Fruit fly (Drosophila melanogaster): ENCODE data around the gene CG14722.

CG14722 gene

DNA sequence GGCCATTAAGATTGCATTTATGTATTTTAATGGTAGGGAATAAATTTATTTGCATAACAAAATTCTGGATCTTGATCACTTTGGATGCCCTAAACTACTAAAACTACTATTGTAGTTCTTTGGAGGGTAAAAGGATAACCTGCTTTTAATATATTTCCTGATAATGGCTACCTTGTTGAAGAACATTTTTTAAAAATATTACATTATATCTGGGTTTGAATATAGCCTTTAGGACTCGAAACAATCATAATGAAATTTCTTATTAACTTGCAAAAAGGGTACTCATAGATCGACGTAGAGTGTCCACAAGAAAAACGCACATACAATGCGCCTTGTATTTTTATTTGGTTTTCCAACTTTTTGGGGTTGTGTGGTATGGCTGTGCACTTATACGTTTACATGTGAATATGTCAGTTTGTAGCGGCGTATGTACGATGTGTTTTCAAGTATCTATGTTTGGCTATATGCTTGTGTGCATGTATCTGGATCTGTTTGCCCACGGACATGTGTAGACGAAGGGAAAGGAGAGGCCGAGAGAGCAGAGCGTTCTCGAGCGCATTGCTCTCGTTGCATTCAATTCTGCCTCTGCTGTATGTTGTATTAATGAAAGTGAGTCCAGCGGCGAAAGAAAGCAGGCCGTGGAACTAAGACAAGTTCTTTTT, 37.8 kb downstream of the CG14722 start (continued):
- TF ChIP-seq tup (GFP tag; optimal IDR thresholded peaks at IDR 0.05) (peak; percentile 26), CG13296 (GFP tag; optimal IDR thresholded peaks at IDR 0.05) (no peak), Vsx1 (GFP tag; optimal IDR thresholded peaks at IDR 0.05) (peak; percentile 41), CG17361 (GFP tag; IDR thresholded peaks at IDR 0.05) (peak; percentile 50; the same call in 1 of the 3 replicates), zen2 (GFP tag; IDR thresholded peaks at IDR 0.05; ENCODE audit: partially characterized antibody) (no peak), bab2 (GFP tag; optimal IDR thresholded peaks at IDR 0.05) (peak; percentile 58), danr (GFP tag; IDR thresholded peaks at IDR 0.05) (no peak), Myb (GFP tag; optimal IDR thresholded peaks at IDR 0.05) (no peak), chif (GFP tag; optimal IDR thresholded peaks at IDR 0.05) (peak; percentile 66 to 84), Hr3 (GFP tag; optimal IDR thresholded peaks at IDR 0.05) (peak; percentile 79), croc (GFP tag; conservative IDR thresholded peaks at IDR 0.05) (peak; percentile 86), CG15073 (GFP tag; optimal IDR thresholded peaks at IDR 0.05) (peak; percentile 43), Dek (tag; optimal IDR thresholded peaks at IDR 0.05) (peak; percentile 42), CG17186 (GFP tag; optimal IDR thresholded peaks at IDR 0.05) (peak; percentile 46), stc (GFP tag; IDR thresholded peaks at IDR 0.05) (peak; percentile 22; the same call in 1 of the 2 replicates), CG15011 (GFP tag; optimal IDR thresholded peaks at IDR 0.05) (peak; percentile 46), HLH54F (GFP tag; optimal IDR thresholded peaks at IDR 0.05) (no peak), CG2129 (GFP tag; IDR thresholded peaks at IDR 0.05; ENCODE audit: partially characterized antibody) (no peak), Dad (GFP tag; optimal IDR thresholded peaks at IDR 0.05) (no peak), Gsc (GFP tag; IDR thresholded peaks at IDR 0.05) (peak; percentile 61), NK7.1 (GFP tag; optimal IDR thresholded peaks at IDR 0.05) (no peak), pan (optimal IDR thresholded peaks at IDR 0.05) (no peak), pan (GFP tag; optimal IDR thresholded peaks at IDR 0.05 in 1 of 2, IDR thresholded peaks at IDR 0.05 in 1 of 2) (peak in 1 of 2 experiments; percentile 50), ase (GFP tag; IDR thresholded peaks at IDR 0.05) (peak; percentile 20; the same call in 1 of the 3 replicates), PHDP (tag; optimal IDR thresholded peaks at IDR 0.05) (peak; percentile 63), Oli (tag; optimal IDR thresholded peaks at IDR 0.05) (peak; percentile 88), Meics (GFP tag; optimal IDR thresholded peaks at IDR 0.05) (peak; percentile 12), Ptx1 (GFP tag; IDR thresholded peaks at IDR 0.05) (peak; percentile 35; the same call in 1 of the 2 replicates), Deaf1 (tag; optimal IDR thresholded peaks at IDR 0.05) (no peak), Kr (GFP tag; optimal IDR thresholded peaks at IDR 0.05) (no peak), CG7963 (GFP tag; IDR thresholded peaks at IDR 0.05; ENCODE audit: partially characterized antibody) (no peak), gcm2 (GFP tag; optimal IDR thresholded peaks at IDR 0.05) (peak; percentile 3), CG4820 (GFP tag; optimal IDR thresholded peaks at IDR 0.05) (peak; percentile 75), Hmx (GFP tag; optimal IDR thresholded peaks at IDR 0.05) (peak; percentile 37), al (GFP tag; IDR thresholded peaks at IDR 0.05) (no peak), pzg (GFP tag; optimal IDR thresholded peaks at IDR 0.05) (no peak), vvl (GFP tag; IDR thresholded peaks at IDR 0.05) (peak; percentile 75; the same call in 1 of the 2 replicates), sim (GFP tag; IDR thresholded peaks at IDR 0.05) (0 out of 2 replicates have a peak, but pooled peaks have one; percentile 31), CG3065 (GFP tag; optimal IDR thresholded peaks at IDR 0.05) (peak; percentile 68), jumu (GFP tag; optimal IDR thresholded peaks at IDR 0.05) (peak; percentile 28), CG3847 (GFP tag; IDR thresholded peaks at IDR 0.05) (no peak), Ada2b (GFP tag; IDR thresholded peaks at IDR 0.05) (no peak), usp (GFP tag; optimal IDR thresholded peaks at IDR 0.05) (no peak), yki (optimal IDR thresholded peaks at IDR 0.05) (peak; percentile 53), CG7745 (tag; optimal IDR thresholded peaks at IDR 0.05) (no peak), CG18262 (tag; optimal IDR thresholded peaks at IDR 0.05) (peak; percentile 95), CG6854 (GFP tag; optimal IDR thresholded peaks at IDR 0.05) (no peak), CG15514 (GFP tag; optimal IDR thresholded peaks at IDR 0.05) (no peak), crol (GFP tag; IDR thresholded peaks at IDR 0.05) (peak; percentile 95), Hsf (GFP tag; optimal IDR thresholded peaks at IDR 0.05) (peak; percentile 68), Dll (GFP tag; IDR thresholded peaks at IDR 0.05; ENCODE audit: partially characterized antibody) (no peak)
